Fruit fly (Drosophila melanogaster): ENCODE measurements around the gene Cad96Ca.
A peak's percentile ranks its signal among the peaks of the same experiment; 100 is the strongest.

Cad96Ca gene

dm6 chr3R:25188990-25189389 is 19.1 kb downstream of the Cad96Ca start:
- no peak for TF ChIP-seq CG9727 (GFP tag; optimal IDR thresholded peaks at IDR 0.05)
- TF ChIP-seq CG7271 (tag; optimal IDR thresholded peaks at IDR 0.05): no peak
- TF ChIP-seq Nf-YB (GFP tag; optimal IDR thresholded peaks at IDR 0.05): peak; percentile 65
- peak; percentile 83 for TF ChIP-seq Deaf1 (tag; optimal IDR thresholded peaks at IDR 0.05)
- TF ChIP-seq CG12219 (GFP tag; optimal IDR thresholded peaks at IDR 0.05): no peak
- TF ChIP-seq CG13624 (GFP tag; optimal IDR thresholded peaks at IDR 0.05): no peak
- no peak for TF ChIP-seq Oli (tag; optimal IDR thresholded peaks at IDR 0.05)
- no peak for TF ChIP-seq HLH54F (GFP tag; optimal IDR thresholded peaks at IDR 0.05)
- no peak for TF ChIP-seq pfk (GFP tag; optimal IDR thresholded peaks at IDR 0.05)
- peak; percentile 13 for TF ChIP-seq Ets65A (GFP tag)
- TF ChIP-seq Nf-YC (tag; optimal IDR thresholded peaks at IDR 0.05): peak; percentile 78
- no peak for TF ChIP-seq gcm2 (GFP tag; optimal IDR thresholded peaks at IDR 0.05)
- no peak for TF ChIP-seq yki (optimal IDR thresholded peaks at IDR 0.05)

- no peak for TF ChIP-seq CG18011 (GFP tag; optimal IDR thresholded peaks at IDR 0.05)
- TF ChIP-seq CG12071 (GFP tag; optimal IDR thresholded peaks at IDR 0.05): no peak
- peak; percentile 68 for TF ChIP-seq yki (optimal IDR thresholded peaks at IDR 0.05)
- TF ChIP-seq CG8478 (optimal IDR thresholded peaks at IDR 0.05): peak; percentile 43
- TF ChIP-seq CG15479 (GFP tag; optimal IDR thresholded peaks at IDR 0.05): peak; percentile 46
- TF ChIP-seq CG3163 (GFP tag; optimal IDR thresholded peaks at IDR 0.05): peak; percentile 38
- 0 out of 4 replicates have a peak, but pooled peaks have one; percentile 22 for TF ChIP-seq Dll (GFP tag; IDR thresholded peaks at IDR 0.05; ENCODE audit: partially characterized antibody)
- peak; percentile 61 for TF ChIP-seq Deaf1 (tag; optimal IDR thresholded peaks at IDR 0.05)
- TF ChIP-seq CG6791 (GFP tag; IDR thresholded peaks at IDR 0.05; ENCODE audit: partially characterized antibody): 0 out of 3 replicates have a peak, but pooled peaks have one; percentile 11
- no peak for TF ChIP-seq CG6654 (GFP tag; optimal IDR thresholded peaks at IDR 0.05)
- TF ChIP-seq chinmo (GFP tag; IDR thresholded peaks at IDR 0.05; ENCODE audit: partially characterized antibody): 0 out of 4 replicates have a peak, but pooled peaks have one; percentile 11
- peak; percentile 61 for TF ChIP-seq Trl (optimal IDR thresholded peaks at IDR 0.05)
- no peak for TF ChIP-seq Trl (GFP tag; optimal IDR thresholded peaks at IDR 0.05)
- TF ChIP-seq CG14050 (GFP tag; IDR thresholded peaks at IDR 0.05): no peak
- TF ChIP-seq CG12942 (GFP tag; optimal IDR thresholded peaks at IDR 0.05): no peak
- TF ChIP-seq cg (GFP tag; optimal IDR thresholded peaks at IDR 0.05): peak; percentile 86
- peak; percentile 69; the same call in 1 of the 3 replicates for TF ChIP-seq z (GFP tag; IDR thresholded peaks at IDR 0.05)
- TF ChIP-seq tx (GFP tag; optimal IDR thresholded peaks at IDR 0.05): no peak
- peak; percentile 36 for TF ChIP-seq Nf-YC (tag; optimal IDR thresholded peaks at IDR 0.05)
- peak; percentile 66 for TF ChIP-seq D (optimal IDR thresholded peaks at IDR 0.05)
- no peak for TF ChIP-seq D (GFP tag; optimal IDR thresholded peaks at IDR 0.05)
- 0 out of 2 replicates have a peak, but pooled peaks have one; percentile 12 for TF ChIP-seq seq (GFP tag; IDR thresholded peaks at IDR 0.05)
- TF ChIP-seq CG8765 (GFP tag; IDR thresholded peaks at IDR 0.05): peak; percentile 55; the same call in 1 of the 2 replicates
- TF ChIP-seq CG1529 (GFP tag; optimal IDR thresholded peaks at IDR 0.05): no peak
- TF ChIP-seq Dfd (GFP tag; optimal IDR thresholded peaks at IDR 0.05): peak in 1 of 2 experiments; percentile 22
- no peak for TF ChIP-seq scrt (GFP tag; optimal IDR thresholded peaks at IDR 0.05)
- TF ChIP-seq pros (GFP tag; optimal IDR thresholded peaks at IDR 0.05): peak; percentile 95
- peak; percentile 66 for TF ChIP-seq CG1832 (GFP tag; optimal IDR thresholded peaks at IDR 0.05)
These were observed 23.5 kb downstream of the Cad96Ca start for dm6 chr3R:25184540-25184939.
